Worm (Caenorhabditis elegans) whole organism, midembryonic: ENCODE data around the gene clec-166.

Source experiments
- flt-1 ChIP-seq: fragments of 200-800 bp; sonication (Bioruptor generic); IDR thresholded peaks from 2 replicates; pipeline ENCODE4 v1.3.6; 2022; ENCODE audit warnings: missing genetic modification characterization, missing compliant biosample characterization
- klf-2 ChIP-seq: fragments of 200-800 bp; sonication (Bioruptor generic); conservative IDR thresholded peaks from 2 replicates; pipeline ENCODE4 v1.3.6; 2022; ENCODE audit warnings: missing genetic modification reagents, missing genetic modification characterization, missing compliant biosample characterization
- med-1 ChIP-seq: sonication (generic microtip); optimal IDR thresholded peaks from 2 replicates; lab custom pipeline; 2017; ENCODE audit warnings: missing genetic modification characterization, mild to moderate bottlenecking, missing compliant biosample characterization, antibody characterized with exemption, missing genetic modification reagents; ENCODE audit not compliant: insufficient read depth
- tab-1 ChIP-seq: fragments of 200-800 bp; sonication (Bioruptor generic); IDR thresholded peaks from 2 replicates; pipeline ENCODE4 v1.3.6; 2022; ENCODE audit warnings: missing genetic modification characterization, missing compliant biosample characterization
- ztf-23 ChIP-seq: fragments of 200-800 bp; sonication (Bioruptor generic); IDR thresholded peaks from 2 replicates; pipeline ENCODE4 v1.3.6; 2022; ENCODE audit warnings: missing genetic modification reagents, missing genetic modification characterization, missing compliant biosample characterization
- ztf-29 ChIP-seq: fragments of 200-800 bp; sonication (Bioruptor generic); IDR thresholded peaks from 2 replicates; pipeline ENCODE4 v1.3.6; 2022; ENCODE audit warnings: missing genetic modification reagents, missing genetic modification characterization, missing compliant biosample characterization

DNA sequence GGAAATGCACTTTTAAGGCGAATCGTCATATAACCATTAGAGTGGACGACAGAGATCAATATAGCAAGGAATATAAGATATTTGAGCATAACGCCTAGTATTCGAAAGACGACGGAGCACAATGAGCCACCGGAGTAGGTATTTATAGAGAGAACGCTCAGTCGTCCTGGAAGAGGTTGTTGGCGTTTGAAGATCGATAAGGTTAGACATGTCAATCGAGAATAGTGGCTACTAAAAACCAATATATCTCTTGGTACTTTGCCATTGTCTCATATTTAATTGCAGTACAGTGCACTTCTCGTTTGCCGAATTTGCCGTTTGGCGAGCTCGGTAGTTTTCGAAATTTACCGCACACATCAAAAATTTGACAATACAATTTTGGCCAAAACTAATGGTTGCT is 43.2 kb downstream of the clec-166 start, which contains the start of gene dsl-1:
- TF ChIP-seq klf-2 (no peak), tab-1 (GFP tag; lab: Robert Waterston, UW) (no peak), flt-1 (GFP tag; lab: Robert Waterston, UW) (no peak), ztf-29 (GFP tag; lab: Robert Waterston, UW) (no peak), ztf-23 (GFP tag; lab: Robert Waterston, UW) (no peak), med-1 (no peak)
